Worm (Caenorhabditis elegans): ENCODE data around the gene clec-162.

- TF ChIP-seq ceh-31 (tag; optimal IDR thresholded peaks at IDR 0.05): no peak
- no peak for TF ChIP-seq F13H6.1 (tag; optimal IDR thresholded peaks at IDR 0.05)
- TF ChIP-seq elt-2 (tag; optimal IDR thresholded peaks at IDR 0.05): no peak
- TF ChIP-seq ama-1 (optimal IDR thresholded peaks at IDR 0.05): no peak
- TF ChIP-seq ceh-2 (tag; optimal IDR thresholded peaks at IDR 0.05): no peak
- no peak for TF ChIP-seq pat-9 (tag; optimal IDR thresholded peaks at IDR 0.05)
- no peak for TF ChIP-seq pha-2 (tag; optimal IDR thresholded peaks at IDR 0.05)
- TF ChIP-seq C08G9.2 (tag; optimal IDR thresholded peaks at IDR 0.05): no peak
- no peak for TF ChIP-seq unc-42 (tag; optimal IDR thresholded peaks at IDR 0.05)
Observed at ce11 chrIII:9746665-9747064, 21.7 kb upstream of the clec-162 start.

Data from whole organism, late embryonic.